Worm (Caenorhabditis elegans) whole organism, L4/young adult: ENCODE results near the gene F46C5.2.

ENCODE experiments used
- W03F9.2 ChIP-seq: fragments of 150-350 bp; optimal IDR thresholded peaks from 2 replicates; lab custom pipeline; 2014; ENCODE audit warnings: missing biosample characterization, missing genetic modification characterization
- dao-5 ChIP-seq: sonication (generic microtip); optimal IDR thresholded peaks from 2 replicates; lab custom pipeline; 2016; ENCODE audit warnings: missing genotype, missing genetic modification characterization, moderate library complexity, missing compliant biosample characterization
- him-1 ChIP-seq: sonication (generic microtip); optimal IDR thresholded peaks from 2 replicates; lab custom pipeline; 2016; ENCODE audit warnings: missing genotype, missing genetic modification reagents, missing genetic modification characterization, missing compliant biosample characterization

Gene F46C5.2

DNA sequence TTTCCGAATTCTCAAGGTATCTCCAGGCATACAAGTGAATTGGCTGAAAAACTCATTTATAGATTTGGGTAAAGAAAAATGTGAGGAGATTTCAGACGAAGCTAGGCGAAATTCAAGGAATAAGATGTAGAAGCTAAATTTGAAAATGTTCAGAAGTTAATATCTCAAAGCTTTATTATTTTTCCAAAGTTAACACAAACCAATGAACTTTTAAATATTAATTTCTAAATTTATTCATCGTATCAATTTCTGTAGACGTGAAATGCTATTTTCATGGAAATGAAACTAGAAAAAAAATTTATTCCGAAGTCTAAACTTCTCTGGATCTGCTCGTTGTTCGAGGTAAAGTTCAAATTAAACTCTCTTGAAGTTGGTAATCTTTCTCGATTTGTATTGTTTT, 16.2 kb upstream of the F46C5.2 start, which contains the start of gene agxt-1:
agxt-1 (plus strand) TSS at position 301 of the 400 bp plus-strand sequence.
- no peak for TF ChIP-seq W03F9.2 (tag; lab: Kevin White, UChicago)
- no peak for TF ChIP-seq dao-5
- TF ChIP-seq him-1 (tag; lab: Kevin White, UChicago) = no peak

DNA sequence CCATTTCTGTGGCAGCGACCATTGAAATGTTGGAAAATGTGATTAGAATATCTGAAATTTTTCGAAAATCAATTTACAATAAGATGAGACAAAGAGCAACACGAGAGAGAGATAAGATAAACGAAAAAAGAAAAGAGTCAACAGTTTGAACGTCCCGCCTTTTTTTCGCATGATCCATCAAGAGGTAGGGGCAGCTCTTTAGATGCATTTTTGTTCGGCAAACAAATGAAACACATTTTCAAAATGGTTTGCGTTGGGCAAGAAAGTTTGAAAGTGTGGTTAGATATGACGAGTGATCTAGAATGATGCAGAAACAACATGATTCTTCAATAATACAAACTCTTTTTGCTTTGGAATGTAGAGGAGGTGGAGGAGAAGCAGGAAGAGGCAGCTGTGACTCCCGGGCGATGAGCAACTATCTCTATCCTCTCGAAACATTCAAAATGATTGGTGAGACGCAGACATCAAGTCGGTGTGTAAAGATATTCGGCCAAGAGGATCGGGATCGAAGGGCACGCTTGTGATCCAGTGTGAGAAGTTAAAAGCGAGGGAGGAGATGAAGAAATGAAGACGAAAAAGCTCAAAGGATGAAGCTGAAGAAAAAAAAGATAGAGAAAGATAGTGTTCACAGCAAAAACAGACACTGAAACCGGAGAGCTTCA, 15.5 kb upstream of the F46C5.2 start, which contains the start of gene F46C5.6:
F46C5.6 (minus strand) TSS at position 51 of the 662 bp plus-strand sequence.
- no peak for TF ChIP-seq dao-5
- TF ChIP-seq him-1 (tag; lab: Kevin White, UChicago) = no peak
- no peak for TF ChIP-seq W03F9.2 (tag; lab: Kevin White, UChicago)

DNA sequence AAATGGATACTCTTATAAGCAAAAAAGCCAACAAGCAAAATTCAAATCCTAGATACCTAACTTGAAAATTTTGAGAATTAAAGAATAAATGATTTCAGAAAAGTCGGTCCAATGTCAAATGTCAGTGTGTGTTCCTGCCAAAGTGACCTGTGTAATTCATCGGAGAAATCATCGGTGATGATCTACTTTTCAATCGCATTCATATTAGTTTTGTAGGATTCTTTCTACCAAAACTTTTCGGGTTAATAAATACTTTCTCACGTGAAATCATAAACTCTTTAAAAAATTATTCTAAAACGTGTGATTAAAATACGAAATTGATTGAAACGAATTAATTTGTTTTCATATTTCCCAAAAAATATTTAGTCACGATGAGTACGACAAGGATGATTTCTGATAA, 9.9 kb upstream of the F46C5.2 start, which contains the start of gene F46C5.7:
F46C5.7 (plus strand) TSS at position 301 of the 400 bp plus-strand sequence.
- TF ChIP-seq dao-5 (no peak), him-1 (tag; lab: Kevin White, UChicago) (no peak), W03F9.2 (tag; lab: Kevin White, UChicago) (no peak)

DNA sequence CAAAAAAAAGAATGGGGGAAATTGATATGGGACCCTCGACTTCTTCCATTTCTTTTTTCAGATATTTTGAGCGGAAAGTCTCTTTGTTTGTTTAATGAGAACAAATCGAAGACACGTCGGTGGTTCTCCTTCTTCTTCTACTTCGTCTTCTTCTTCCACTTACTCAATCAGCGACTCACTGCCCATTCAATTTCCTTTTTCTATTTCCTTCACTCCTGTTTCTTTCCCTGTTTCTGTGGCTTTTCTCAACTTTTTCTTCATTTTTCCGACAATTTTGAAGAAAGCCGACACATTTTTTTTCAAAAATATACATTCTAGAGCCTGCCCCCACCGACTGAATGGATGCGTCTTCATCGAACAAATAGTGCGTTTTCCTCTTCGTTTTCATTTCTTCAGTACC, 6.8 kb upstream of the F46C5.2 start, which contains the start of gene F46C5.4:
F46C5.4 (plus strand) TSS at position 222 of the 400 bp plus-strand sequence.
- TF ChIP-seq him-1 (tag; lab: Kevin White, UChicago) (no peak), dao-5 (no peak), W03F9.2 (tag; lab: Kevin White, UChicago) (no peak)

DNA sequence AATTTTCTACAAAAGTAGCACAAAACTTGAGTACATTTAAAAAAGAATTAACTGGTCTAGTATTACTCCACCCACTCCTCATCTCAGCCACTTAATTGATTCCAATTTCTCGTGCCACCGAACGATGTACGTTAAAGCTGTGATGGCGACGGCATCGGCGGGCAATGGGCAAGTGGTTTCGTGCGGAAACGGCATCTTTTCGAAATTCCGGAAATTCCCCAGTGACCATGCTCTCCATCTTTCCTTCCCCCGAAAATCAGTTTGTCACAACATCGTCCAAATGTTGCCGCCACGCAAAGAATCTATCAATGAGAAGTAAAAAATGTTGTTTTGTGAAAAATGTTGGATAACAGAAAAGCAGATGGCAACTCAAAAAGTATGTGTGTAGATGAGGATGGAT, 3.9 kb upstream of the F46C5.2 start:
- TF ChIP-seq him-1 (tag; lab: Kevin White, UChicago) (no peak), W03F9.2 (tag; lab: Kevin White, UChicago) (no peak), dao-5 (no peak)

DNA sequence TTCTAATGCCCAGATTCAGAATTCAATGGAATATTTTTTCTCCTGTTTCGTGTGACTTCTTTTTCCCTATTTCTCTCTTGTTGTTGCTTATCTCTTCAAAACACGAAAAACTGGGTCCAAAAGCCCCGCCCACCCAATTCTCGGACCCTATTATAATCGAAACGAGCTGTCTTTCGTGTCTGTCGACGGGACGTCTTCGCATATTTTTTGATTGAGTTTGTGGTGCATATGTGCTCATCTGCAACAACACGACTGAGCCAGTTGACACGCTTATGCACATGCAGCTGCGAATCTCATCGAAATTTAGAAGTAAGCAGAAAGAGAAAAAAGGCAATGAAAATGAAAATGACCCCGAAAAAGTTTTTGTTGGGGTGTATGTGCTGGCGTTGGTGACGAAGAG, 1.8 kb upstream of the F46C5.2 start:
- TF ChIP-seq him-1 (tag; lab: Kevin White, UChicago) (no peak), W03F9.2 (tag; lab: Kevin White, UChicago) (no peak), dao-5 (no peak)

DNA sequence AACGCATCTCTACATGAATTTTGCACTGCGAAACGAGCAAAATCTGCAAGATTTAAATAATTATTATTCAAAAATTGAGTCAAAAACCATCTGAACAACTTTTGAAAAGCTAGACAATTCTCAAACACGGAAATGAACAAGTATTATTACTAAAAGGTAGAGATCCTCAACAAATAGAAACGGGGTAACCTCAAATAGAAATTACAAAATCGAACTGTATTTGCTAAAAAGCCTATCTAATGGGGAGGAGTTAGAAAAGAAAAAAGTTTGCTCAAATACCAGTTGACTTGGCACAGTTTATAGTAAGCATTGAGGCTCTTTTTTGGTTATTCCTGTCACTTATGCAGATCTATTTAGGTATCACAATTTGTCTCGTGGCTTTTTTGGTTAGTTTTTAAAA, 3.3 kb downstream of the F46C5.2 start, which contains the start of gene nas-25:
nas-25 (plus strand) TSS at position 301 of the 400 bp plus-strand sequence.
- TF ChIP-seq dao-5 (no peak), him-1 (tag; lab: Kevin White, UChicago) (no peak), W03F9.2 (tag; lab: Kevin White, UChicago) (no peak)

DNA sequence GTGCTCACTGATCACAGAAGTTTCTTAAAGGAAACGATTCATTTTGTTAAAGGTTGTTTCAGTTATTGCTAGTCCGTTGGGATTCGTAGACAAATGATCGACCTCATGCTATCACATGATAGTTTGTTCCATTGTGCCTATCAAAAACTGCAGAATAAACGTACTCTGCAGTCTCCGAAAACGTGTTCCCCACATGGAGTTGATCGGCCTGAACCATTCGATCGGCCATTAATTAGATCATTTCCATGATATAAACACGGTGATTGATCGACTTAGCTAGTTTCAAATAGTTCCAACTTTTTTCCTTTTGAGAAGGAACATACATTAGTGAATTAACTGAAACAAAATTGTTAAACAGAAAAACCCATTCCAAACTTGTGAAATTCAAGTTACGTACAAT, 6.4 kb downstream of the F46C5.2 start:
- TF ChIP-seq dao-5 = no peak
- no peak for TF ChIP-seq W03F9.2 (tag; lab: Kevin White, UChicago)
- TF ChIP-seq him-1 (tag; lab: Kevin White, UChicago) = no peak

DNA sequence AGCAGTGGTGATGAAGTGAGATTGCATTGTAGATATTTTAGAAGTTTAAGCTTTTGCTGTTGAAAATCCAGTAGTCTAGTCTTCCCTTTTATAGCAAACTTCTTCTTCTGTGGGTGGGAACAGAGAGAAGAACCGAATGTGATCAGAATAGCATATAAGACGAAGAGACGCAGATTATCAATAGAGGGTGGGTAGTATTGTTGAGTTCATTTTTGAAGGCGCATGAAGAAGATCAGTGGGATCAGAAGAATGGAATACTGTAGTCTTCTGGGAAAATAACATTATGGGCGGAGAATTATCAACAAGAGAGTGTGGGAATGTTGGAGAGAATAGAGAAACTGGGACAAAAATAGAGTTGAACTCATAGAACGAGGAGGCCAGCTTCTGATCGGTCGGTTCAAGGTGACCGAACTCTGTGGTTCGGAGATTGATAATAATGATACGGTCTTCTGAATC, 7.9 kb downstream of the F46C5.2 start, which contains the start of gene F46C5.1:
F46C5.1 (minus strand) TSS at position 51 of the 456 bp plus-strand sequence.
- TF ChIP-seq dao-5 = no peak
- no peak for TF ChIP-seq W03F9.2 (tag; lab: Kevin White, UChicago)
- TF ChIP-seq him-1 (tag; lab: Kevin White, UChicago) = no peak

DNA sequence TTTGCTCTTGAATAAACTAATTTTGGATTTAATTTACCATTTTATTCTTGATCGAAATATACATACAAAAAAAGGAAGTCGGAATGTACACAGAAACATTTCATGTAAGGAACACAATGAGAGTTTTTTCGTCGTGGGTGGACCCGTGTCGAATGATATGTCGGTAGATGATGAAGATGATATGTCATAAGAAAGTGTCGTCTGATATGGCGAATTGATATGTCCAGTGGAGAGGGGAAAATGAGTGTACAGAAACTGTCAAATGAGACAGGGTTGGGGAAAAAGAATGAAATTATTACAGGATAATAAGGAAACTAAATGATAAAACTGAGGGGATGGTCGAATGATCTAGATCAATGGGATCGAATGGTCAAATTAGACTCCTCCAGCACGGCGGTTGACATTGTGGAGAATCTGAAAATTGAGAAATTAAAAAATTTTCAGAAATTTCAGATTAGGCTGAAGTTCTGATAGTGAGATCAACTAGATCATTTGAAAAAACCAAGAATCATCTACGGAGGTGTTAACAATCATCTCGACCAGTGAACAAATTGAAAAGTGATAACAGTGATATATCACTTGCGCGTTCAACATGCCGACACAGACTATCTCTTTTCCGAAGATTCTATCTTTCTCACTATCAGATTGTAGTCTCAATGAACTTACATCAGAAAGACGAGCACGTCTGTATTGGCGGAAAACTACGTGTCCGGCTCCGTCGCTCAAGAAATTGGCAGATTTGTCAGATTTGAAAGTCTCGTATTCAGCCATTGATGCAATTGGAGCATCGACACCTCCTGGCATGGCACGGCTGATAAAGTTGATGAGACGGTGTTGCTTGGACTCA, 8.7 kb downstream of the F46C5.2 start:
- TF ChIP-seq dao-5 = no peak
- no peak for TF ChIP-seq W03F9.2 (tag; lab: Kevin White, UChicago)
- no peak for TF ChIP-seq him-1 (tag; lab: Kevin White, UChicago)

DNA sequence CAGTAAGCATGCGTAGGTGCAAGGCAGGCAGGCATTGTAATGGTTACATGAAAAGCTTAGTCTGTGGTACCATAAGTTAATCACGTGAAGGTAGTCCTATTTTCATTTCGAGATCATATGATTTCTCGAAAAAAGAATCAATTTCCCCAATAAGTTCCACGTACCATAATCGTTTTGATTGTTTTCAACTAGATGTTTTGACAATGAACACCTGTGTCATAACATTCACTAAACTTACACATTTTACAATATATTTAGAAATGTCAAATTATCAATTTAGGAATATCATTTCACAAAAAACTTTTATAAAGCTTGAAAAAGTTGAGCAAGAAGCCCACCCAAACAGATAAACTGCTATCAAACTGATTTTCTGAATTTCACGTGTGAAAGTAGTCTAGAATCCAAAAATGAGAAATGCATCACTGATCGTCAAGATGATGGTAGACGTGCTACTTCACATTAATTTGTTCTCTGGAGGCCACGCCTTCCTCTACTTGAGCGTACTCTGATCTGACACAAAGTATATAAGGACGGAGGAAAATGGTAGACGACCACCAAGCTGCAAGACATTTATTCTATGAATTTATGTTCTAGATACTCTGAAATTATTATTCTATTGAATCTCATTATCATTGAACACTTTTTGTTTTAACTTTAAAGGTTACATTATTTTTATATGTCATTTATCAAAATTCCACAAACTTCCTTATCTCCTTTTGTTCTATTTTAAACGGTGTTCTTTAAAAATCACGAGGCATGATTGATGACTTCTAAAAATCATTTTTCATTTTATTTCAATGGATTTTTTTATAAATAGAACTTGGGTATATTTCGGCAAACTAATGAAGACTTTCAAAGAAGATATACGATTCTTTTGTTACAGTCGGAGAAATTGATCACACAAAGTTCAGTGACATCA, 9.9 kb downstream of the F46C5.2 start, which contains the start of gene F46C5.10:
F46C5.10 (minus strand) TSS at position 51 of the 919 bp plus-strand sequence.
- no peak for TF ChIP-seq dao-5
- no peak for TF ChIP-seq him-1 (tag; lab: Kevin White, UChicago)
- TF ChIP-seq W03F9.2 (tag; lab: Kevin White, UChicago) = no peak

DNA sequence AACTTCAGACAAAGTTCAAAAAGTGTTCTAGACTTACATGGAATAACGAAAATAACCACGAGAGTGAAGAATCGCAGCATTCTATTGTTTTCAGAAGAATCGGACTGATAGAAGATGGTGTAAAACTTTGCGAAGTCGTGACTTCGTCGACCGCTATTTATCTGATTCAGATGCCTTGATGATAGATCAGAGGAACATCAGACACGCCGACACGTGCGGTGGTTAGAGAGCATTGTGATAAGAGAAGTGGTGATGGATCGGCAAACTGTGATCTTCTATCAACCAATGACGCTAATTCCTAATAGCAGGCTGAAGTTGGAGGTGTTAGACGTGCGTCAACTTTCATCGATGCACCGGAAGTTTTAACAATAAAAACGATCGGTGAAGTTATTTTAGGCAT, 10.8 kb downstream of the F46C5.2 start:
- TF ChIP-seq W03F9.2 (tag; lab: Kevin White, UChicago) (no peak), him-1 (tag; lab: Kevin White, UChicago) (no peak)

DNA sequence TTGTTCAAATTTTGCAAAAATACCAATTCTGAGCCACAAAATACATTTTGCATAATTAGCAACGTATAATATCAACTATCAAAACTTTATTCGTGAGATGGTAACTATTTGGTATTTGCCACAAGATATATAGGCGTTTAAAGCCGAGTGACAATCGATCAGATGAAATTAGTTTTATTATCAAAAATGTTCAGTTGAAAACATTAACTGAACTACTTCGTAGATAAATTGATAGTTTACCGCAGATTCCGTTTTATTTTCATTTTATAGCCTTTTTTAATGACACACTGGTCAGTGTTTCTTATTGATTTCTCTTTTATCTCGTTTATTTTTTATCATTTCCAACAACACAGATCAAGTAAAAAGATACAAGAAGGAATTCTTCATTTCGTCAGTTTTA, 11.9 kb downstream of the F46C5.2 start:
- TF ChIP-seq W03F9.2 (tag; lab: Kevin White, UChicago) (no peak), him-1 (tag; lab: Kevin White, UChicago) (no peak), dao-5 (no peak)
